Worm (Caenorhabditis elegans) whole organism, young adult: Measurements from ENCODE around the gene K03B4.4.
A peak's percentile ranks its signal among the peaks of the same experiment; 100 is the strongest.

Experiments
- B0261.1 ChIP-seq: sonication (generic microtip); optimal IDR thresholded peaks from 2 replicates; lab custom pipeline; 2016; ENCODE audit warnings: mild to moderate bottlenecking, missing genetic modification characterization, moderate library complexity, missing compliant biosample characterization
- C17E4.6 ChIP-seq: fragments of 200-800 bp; sonication (Bioruptor generic); IDR thresholded peaks from 2 replicates; pipeline ENCODE4 v1.3.6; 2022; ENCODE audit warnings: missing genetic modification reagents, missing genetic modification characterization, missing compliant biosample characterization
- D2030.7 ChIP-seq: fragments of 200-800 bp; sonication (Bioruptor generic); IDR thresholded peaks from 2 replicates; pipeline ENCODE4 v1.3.6; 2022; ENCODE audit warnings: missing genetic modification reagents, missing genetic modification characterization, missing compliant biosample characterization
- F33H1.4 ChIP-seq: fragments of 200-800 bp; sonication (Bioruptor generic); IDR thresholded peaks from 2 replicates; pipeline ENCODE4 v1.3.6; 2022; ENCODE audit warnings: missing genetic modification reagents, missing genetic modification characterization, missing compliant biosample characterization
- T26A5.8 ChIP-seq: sonication (generic microtip); optimal IDR thresholded peaks from 2 replicates; lab custom pipeline; 2016; ENCODE audit warnings: missing genetic modification characterization, missing compliant biosample characterization
- Y53F4B.3 ChIP-seq: fragments of 200-800 bp; sonication (Bioruptor generic); IDR thresholded peaks from 2 replicates; pipeline ENCODE4 v1.3.6; 2022; ENCODE audit warnings: missing genetic modification reagents, missing genetic modification characterization, missing compliant biosample characterization
- Y53G8AR.9 ChIP-seq: fragments of 200-800 bp; sonication (Bioruptor generic); conservative IDR thresholded peaks from 2 replicates; pipeline ENCODE4 v1.3.6; 2022; ENCODE audit warnings: missing genetic modification reagents, missing genetic modification characterization, missing compliant biosample characterization
- Y67H2A.10 ChIP-seq: fragments of 200-800 bp; sonication (Bioruptor generic); conservative IDR thresholded peaks from 2 replicates; pipeline ENCODE4 v1.3.6; 2022; ENCODE audit warnings: missing genetic modification reagents, missing genetic modification characterization, missing compliant biosample characterization
- Y79H2A.3 ChIP-seq: fragments of 200-800 bp; sonication (Bioruptor generic); conservative IDR thresholded peaks from 2 replicates; pipeline ENCODE4 v1.3.6; 2022; ENCODE audit warnings: missing genetic modification reagents, missing genetic modification characterization, missing compliant biosample characterization
- Y95B8A.8 ChIP-seq: fragments of 200-800 bp; sonication (Bioruptor generic); IDR thresholded peaks from 2 replicates; pipeline ENCODE4 v1.3.6; 2022; ENCODE audit warnings: missing genetic modification reagents, missing genetic modification characterization, missing compliant biosample characterization
- aptf-3 ChIP-seq: fragments of 200-800 bp; sonication (Bioruptor generic); IDR thresholded peaks from 2 replicates; pipeline ENCODE4 v1.3.6; 2022; ENCODE audit warnings: missing genetic modification characterization, missing compliant biosample characterization
- attf-6 ChIP-seq: fragments of 200-800 bp; sonication (Bioruptor generic); IDR thresholded peaks from 2 replicates; pipeline ENCODE4 v1.3.6; 2022; ENCODE audit warnings: missing genetic modification reagents, missing genetic modification characterization, missing compliant biosample characterization
- bed-1 ChIP-seq: fragments of 200-800 bp; sonication (Bioruptor generic); IDR thresholded peaks from 2 replicates; pipeline ENCODE4 v1.3.6; 2022; ENCODE audit warnings: missing genetic modification reagents, missing genetic modification characterization, missing compliant biosample characterization
- cebp-2 ChIP-seq: fragments of 200-800 bp; sonication (Bioruptor generic); IDR thresholded peaks from 2 replicates; pipeline ENCODE4 v1.3.6; 2022; ENCODE audit warnings: missing genetic modification characterization, missing compliant biosample characterization
- ceh-40 ChIP-seq: fragments of 200-800 bp; sonication (Bioruptor generic); IDR thresholded peaks from 2 replicates; pipeline ENCODE4 v1.3.6; 2022; ENCODE audit warnings: missing genetic modification characterization, missing compliant biosample characterization
- ceh-58 ChIP-seq: fragments of 200-800 bp; sonication (Bioruptor generic); IDR thresholded peaks from 2 replicates; pipeline ENCODE4 v1.3.6; 2022; ENCODE audit warnings: missing genetic modification characterization, missing compliant biosample characterization
- die-1 ChIP-seq: sonication (generic microtip); optimal IDR thresholded peaks from 2 replicates; lab custom pipeline; 2016; ENCODE audit warnings: missing genotype, mild to moderate bottlenecking, missing genetic modification characterization, missing compliant biosample characterization
- dox-1 ChIP-seq: fragments of 200-800 bp; sonication (Bioruptor generic); IDR thresholded peaks from 2 replicates; pipeline ENCODE4 v1.3.6; 2022; ENCODE audit warnings: missing genetic modification reagents, missing genetic modification characterization, missing compliant biosample characterization
- egl-44 ChIP-seq: fragments of 200-800 bp; sonication (Bioruptor generic); IDR thresholded peaks from 2 replicates; pipeline ENCODE4 v1.3.6; 2022; ENCODE audit warnings: missing genetic modification reagents, missing genetic modification characterization, missing compliant biosample characterization
- egrh-3 ChIP-seq: fragments of 200-800 bp; sonication (Bioruptor generic); IDR thresholded peaks from 2 replicates; pipeline ENCODE4 v1.3.6; 2022; ENCODE audit warnings: missing genetic modification reagents, missing genetic modification characterization, missing compliant biosample characterization
- ekl-4 ChIP-seq: fragments of 200-800 bp; sonication (Bioruptor generic); IDR thresholded peaks from 2 replicates; pipeline ENCODE4 v1.3.6; 2022; ENCODE audit warnings: missing genetic modification reagents, missing genetic modification characterization, missing compliant biosample characterization
- fkh-3 ChIP-seq: sonication (generic microtip); optimal IDR thresholded peaks from 2 replicates; lab custom pipeline; 2016; ENCODE audit warnings: mild to moderate bottlenecking, missing genetic modification characterization, missing compliant biosample characterization
- hmg-1.2 ChIP-seq: fragments of 200-800 bp; sonication (Bioruptor generic); IDR thresholded peaks from 2 replicates; pipeline ENCODE4 v1.3.6; 2022; ENCODE audit warnings: missing genetic modification reagents, missing genetic modification characterization, missing compliant biosample characterization
- hmg-20 ChIP-seq: fragments of 200-800 bp; sonication (Bioruptor generic); IDR thresholded peaks from 2 replicates; pipeline ENCODE4 v1.3.6; 2022; ENCODE audit warnings: missing genetic modification reagents, missing genetic modification characterization, missing compliant biosample characterization
- hsf-1 ChIP-seq: fragments of 200-800 bp; sonication (Bioruptor generic); IDR thresholded peaks from 2 replicates; pipeline ENCODE4 v1.3.6; 2022; ENCODE audit warnings: missing genetic modification reagents, missing genetic modification characterization, missing compliant biosample characterization
- let-607 ChIP-seq, 2 experiments: fragments of 200-800 bp in 1 of 2; sonication (Bioruptor generic) in 1 of 2; sonication (generic microtip) in 1 of 2; optimal IDR thresholded peaks; 2 replicates each; lab custom pipeline; 2016 to 2018; ENCODE audit warnings: mild to moderate bottlenecking in 2 of 2, missing compliant biosample characterization in 2 of 2, missing genetic modification characterization in 2 of 2, moderate library complexity in 2 of 2, missing genotype in 1 of 2
- lin-26 ChIP-seq: fragments of 200-800 bp; sonication (Bioruptor generic); IDR thresholded peaks from 2 replicates; pipeline ENCODE4 v1.3.6; 2022; ENCODE audit warnings: missing genetic modification reagents, missing genetic modification characterization, missing compliant biosample characterization
- lsy-27 ChIP-seq: sonication (generic microtip); optimal IDR thresholded peaks from 2 replicates; lab custom pipeline; 2017; ENCODE audit warnings: missing genetic modification characterization, mild to moderate bottlenecking, missing compliant biosample characterization, antibody characterized with exemption, missing genotype, borderline replicate concordance; ENCODE audit not compliant: insufficient read depth
- madf-3 ChIP-seq: fragments of 200-800 bp; sonication (Bioruptor generic); IDR thresholded peaks from 2 replicates; pipeline ENCODE4 v1.3.6; 2022; ENCODE audit warnings: missing genetic modification reagents, missing genetic modification characterization, missing compliant biosample characterization
- madf-6 ChIP-seq: fragments of 200-800 bp; sonication (Bioruptor generic); IDR thresholded peaks from 2 replicates; pipeline ENCODE4 v1.3.6; 2022; ENCODE audit warnings: missing genetic modification reagents, missing genetic modification characterization, missing compliant biosample characterization
- mcd-1 ChIP-seq: fragments of 200-800 bp; sonication (Bioruptor generic); IDR thresholded peaks from 2 replicates; pipeline ENCODE4 v1.3.6; 2022; ENCODE audit warnings: missing genetic modification reagents, missing genetic modification characterization, missing compliant biosample characterization
- nfyb-1 ChIP-seq: fragments of 200-800 bp; sonication (Bioruptor generic); IDR thresholded peaks from 2 replicates; pipeline ENCODE4 v1.3.6; 2022; ENCODE audit warnings: missing genetic modification reagents, missing genetic modification characterization, missing compliant biosample characterization
- nhr-120 ChIP-seq: fragments of 200-800 bp; sonication (Bioruptor generic); IDR thresholded peaks from 2 replicates; pipeline ENCODE4 v1.3.6; 2022; ENCODE audit warnings: missing genetic modification characterization, missing compliant biosample characterization
- nhr-90 ChIP-seq: sonication (generic microtip); optimal IDR thresholded peaks from 2 replicates; lab custom pipeline; 2016; ENCODE audit warnings: missing genotype, mild to moderate bottlenecking, missing genetic modification characterization, missing compliant biosample characterization
- pbrm-1 ChIP-seq: fragments of 200-800 bp; sonication (Bioruptor generic); IDR thresholded peaks from 2 replicates; pipeline ENCODE4 v1.3.6; 2022; ENCODE audit warnings: missing genetic modification reagents, missing genetic modification characterization, missing compliant biosample characterization
- rcor-1 ChIP-seq: fragments of 200-800 bp; sonication (Bioruptor generic); IDR thresholded peaks from 2 replicates; pipeline ENCODE4 v1.3.6; 2022; ENCODE audit warnings: missing genetic modification reagents, missing genetic modification characterization, missing compliant biosample characterization
- rpc-1 ChIP-seq, 2 experiments: fragments of 150-350 bp in 1 of 2; sonication (generic microtip) in 1 of 2; optimal IDR thresholded peaks; 2 replicates each; lab custom pipeline; 2014 to 2018; ENCODE audit warnings: missing biosample characterization in 1 of 2, missing genetic modification characterization in 1 of 2, missing genetic modification reagents in 1 of 2, missing genotype in 1 of 2
- snpc-1.1 ChIP-seq: sonication (generic microtip); optimal IDR thresholded peaks from 2 replicates; lab custom pipeline; 2017; ENCODE audit warnings: missing genetic modification characterization, mild to moderate bottlenecking, missing compliant biosample characterization, antibody characterized with exemption, moderate library complexity, missing genotype, missing genetic modification reagents; ENCODE audit not compliant: insufficient read depth
- tbp1 ChIP-seq: fragments of 200-800 bp; sonication (Bioruptor generic); optimal IDR thresholded peaks from 2 replicates; lab custom pipeline; 2018; ENCODE audit warnings: mild to moderate bottlenecking, missing genetic modification characterization, missing compliant biosample characterization
- unc-62 ChIP-seq: fragments of 150-350 bp; optimal IDR thresholded peaks from 2 replicates; lab custom pipeline; 2014; ENCODE audit warnings: missing biosample characterization, missing genetic modification reagents, missing genetic modification characterization
- zfh-2 ChIP-seq: fragments of 200-800 bp; sonication (Bioruptor generic); conservative IDR thresholded peaks from 2 replicates; pipeline ENCODE4 v1.3.6; 2022; ENCODE audit warnings: missing genetic modification reagents, missing genetic modification characterization, missing compliant biosample characterization
- ztf-25 ChIP-seq: fragments of 200-800 bp; sonication (Bioruptor generic); IDR thresholded peaks from 2 replicates; pipeline ENCODE4 v1.3.6; 2022; ENCODE audit warnings: missing genetic modification reagents, missing genetic modification characterization, missing compliant biosample characterization
- ztf-26 ChIP-seq: sonication (generic microtip); optimal IDR thresholded peaks from 2 replicates; lab custom pipeline; 2017; ENCODE audit warnings: missing genetic modification characterization, missing compliant biosample characterization
- ztf-28 ChIP-seq: fragments of 200-800 bp; sonication (Bioruptor generic); IDR thresholded peaks from 2 replicates; pipeline ENCODE4 v1.3.6; 2022; ENCODE audit warnings: missing genetic modification reagents, missing genetic modification characterization, missing compliant biosample characterization

K03B4.4 gene

DNA sequence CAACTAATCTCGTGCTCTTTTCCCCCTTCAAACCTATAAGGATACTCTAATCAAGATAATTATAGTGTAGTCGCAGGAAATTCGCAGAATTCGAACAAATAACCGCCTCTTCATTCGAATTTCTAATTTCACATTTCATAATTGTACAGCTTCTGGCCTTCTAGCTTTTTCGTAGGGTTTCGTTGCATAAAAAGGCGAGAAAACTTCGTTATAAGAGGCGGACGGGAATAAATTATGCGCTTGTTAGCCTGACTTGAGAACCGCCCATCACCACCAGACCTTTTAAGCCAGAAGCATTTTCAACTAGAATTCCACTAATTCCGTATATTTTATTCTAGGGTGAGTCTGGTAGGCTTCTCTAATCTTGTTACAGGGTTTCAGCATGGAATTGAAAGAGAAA, at the start of gene K03B4.4:
TSS of gene K03B4.4 (plus strand) at position 301 of the 400 bp plus-strand sequence.
- no peak for TF ChIP-seq ztf-26
- TF ChIP-seq ztf-25: no peak
- TF ChIP-seq lsy-27 (tag; lab: Kevin White, UChicago): no peak
- TF ChIP-seq Y67H2A.10 (GFP tag; lab: Robert Waterston, UW): no peak
- no peak for TF ChIP-seq snpc-1.1 (tag; lab: Kevin White, UChicago)
- TF ChIP-seq zfh-2 (GFP tag; lab: Robert Waterston, UW): no peak
- TF ChIP-seq egl-44 (GFP tag; lab: Robert Waterston, UW): no peak
- no peak for TF ChIP-seq T26A5.8 (tag; lab: Kevin White, UChicago)
- TF ChIP-seq Y53F4B.3: no peak
- TF ChIP-seq lin-26 (GFP tag; lab: Robert Waterston, UW): no peak
- TF ChIP-seq dox-1 (GFP tag; lab: Robert Waterston, UW): no peak
- TF ChIP-seq fkh-3 (tag; lab: Kevin White, UChicago): no peak
- no peak for TF ChIP-seq unc-62
- TF ChIP-seq let-607 (tag; optimal IDR thresholded peaks at IDR 0.05; lab: Kevin White, UChicago): no peak
- TF ChIP-seq B0261.1: no peak

ce11 chrV:4632808-4633207, 49.0 kb upstream of the K03B4.4 start:
- TF ChIP-seq ekl-4 (peak; percentile 82), madf-3 (0 out of 2 replicates have a peak, but pooled peaks have one; percentile 53), tbp1 (GFP tag; lab: Kevin White, UChicago) (peak; percentile 78), rpc-1 (optimal IDR thresholded peaks at IDR 0.05; lab: Kevin White, UChicago) (peak; percentile 23), rpc-1 (tag; optimal IDR thresholded peaks at IDR 0.05; lab: Kevin White, UChicago) (peak; percentile 56), Y79H2A.3 (GFP tag; lab: Robert Waterston, UW) (peak; percentile 26; the same call in 1 of the 2 replicates), hmg-20 (GFP tag; lab: Robert Waterston, UW) (peak; percentile 36; the same call in 1 of the 2 replicates), ceh-40 (GFP tag; lab: Robert Waterston, UW) (0 out of 2 replicates have a peak, but pooled peaks have one; percentile 46), Y53G8AR.9 (GFP tag; lab: Robert Waterston, UW) (peak; percentile 64), die-1 (tag; lab: Kevin White, UChicago) (peak; percentile 15), Y95B8A.8 (GFP tag; lab: Robert Waterston, UW) (peak; percentile 43; the same call in 1 of the 2 replicates), lin-26 (GFP tag; lab: Robert Waterston, UW) (peak; percentile 98), dox-1 (GFP tag; lab: Robert Waterston, UW) (peak; percentile 83), C17E4.6 (peak; percentile 26; the same call in 1 of the 2 replicates), ceh-58 (GFP tag; lab: Robert Waterston, UW) (0 out of 2 replicates have a peak, but pooled peaks have one; percentile 81), pbrm-1 (GFP tag; lab: Robert Waterston, UW) (peak; percentile 55; the same call in 1 of the 2 replicates), hsf-1 (GFP tag; lab: Robert Waterston, UW) (peak; percentile 66; the same call in 1 of the 2 replicates), egrh-3 (GFP tag; lab: Robert Waterston, UW) (peak; percentile 39; the same call in 1 of the 2 replicates), ztf-28 (0 out of 2 replicates have a peak, but pooled peaks have one; percentile 65), D2030.7 (peak; percentile 81), nfyb-1 (GFP tag; lab: Robert Waterston, UW) (peak; percentile 68), bed-1 (GFP tag; lab: Robert Waterston, UW) (peak; percentile 88; the same call in 1 of the 2 replicates), cebp-2 (GFP tag; lab: Robert Waterston, UW) (peak; percentile 78; the same call in 1 of the 2 replicates), attf-6 (peak; percentile 71), egl-44 (GFP tag; lab: Robert Waterston, UW) (peak; percentile 92), B0261.1 (peak; percentile 33), F33H1.4 (GFP tag; lab: Robert Waterston, UW) (peak; percentile 43), nhr-120 (0 out of 2 replicates have a peak, but pooled peaks have one; percentile 84), madf-6 (GFP tag; lab: Robert Waterston, UW) (peak; percentile 69), nhr-90 (tag; lab: Kevin White, UChicago) (peak; percentile 1), aptf-3 (GFP tag; lab: Robert Waterston, UW) (peak; percentile 72; the same call in 1 of the 2 replicates), ztf-25 (peak; percentile 85; the same call in 1 of the 2 replicates), rcor-1 (peak; percentile 51; the same call in 1 of the 2 replicates), hmg-1.2 (GFP tag; lab: Robert Waterston, UW) (peak; percentile 57), mcd-1 (GFP tag; lab: Robert Waterston, UW) (peak; percentile 48)
